Worm (Caenorhabditis elegans) whole organism, L4/young adult: ENCODE data around the gene aqp-2.

Experiments
- W03F9.2 ChIP-seq: fragments of 150-350 bp; optimal IDR thresholded peaks from 2 replicates; lab custom pipeline; 2014; ENCODE audit warnings: missing biosample characterization, missing genetic modification characterization
- dao-5 ChIP-seq: sonication (generic microtip); optimal IDR thresholded peaks from 2 replicates; lab custom pipeline; 2016; ENCODE audit warnings: missing genotype, missing genetic modification characterization, moderate library complexity, missing compliant biosample characterization
- him-1 ChIP-seq: sonication (generic microtip); optimal IDR thresholded peaks from 2 replicates; lab custom pipeline; 2016; ENCODE audit warnings: missing genotype, missing genetic modification reagents, missing genetic modification characterization, missing compliant biosample characterization

ce11 chrII:9261931-9262562 lies at the start of gene aqp-2:
- TF ChIP-seq dao-5 (no peak), W03F9.2 (no peak), him-1 (tag; lab: Kevin White, UChicago) (no peak)
